Fruit fly (Drosophila melanogaster): Measurements from ENCODE around the gene Mtp.

DNA sequence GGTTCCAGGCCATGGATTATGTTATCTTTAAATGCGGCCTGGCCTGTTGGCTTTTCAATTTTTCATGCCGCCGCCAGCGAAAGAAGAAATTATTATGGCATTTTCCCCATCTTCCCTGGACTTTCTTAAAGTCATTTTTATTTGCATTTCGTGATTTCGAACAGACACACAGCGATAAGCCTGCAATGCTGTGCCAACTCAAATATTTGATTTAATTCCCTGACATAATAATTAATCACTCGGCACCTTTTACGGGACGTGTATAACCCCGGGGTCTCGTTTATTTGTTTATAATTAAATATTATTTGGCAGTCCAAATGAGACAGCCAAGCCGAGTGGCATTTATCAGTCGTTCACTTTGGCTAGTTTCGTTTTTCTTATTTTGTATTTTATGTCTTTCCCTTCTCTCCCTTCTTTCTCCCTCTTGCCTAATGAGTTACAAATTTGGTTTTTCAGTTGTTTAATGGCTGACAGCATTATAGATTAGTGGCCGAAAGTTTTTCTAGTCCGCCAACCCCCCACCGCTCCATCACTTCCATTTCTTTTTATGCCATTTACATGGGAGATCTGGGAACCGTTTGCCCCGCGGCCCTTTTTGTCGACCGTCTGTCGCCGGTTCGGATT is 47.1 kb upstream of the Mtp start:
- TF ChIP-seq h (optimal IDR thresholded peaks at IDR 0.05) (no peak), Myc (optimal IDR thresholded peaks at IDR 0.05) (no peak)
